Worm (Caenorhabditis elegans): ENCODE data around the gene str-10.

- TF ChIP-seq him-1 (tag; optimal IDR thresholded peaks at IDR 0.05) (no peak), dao-5 (tag; optimal IDR thresholded peaks at IDR 0.05) (no peak), W03F9.2 (tag; optimal IDR thresholded peaks at IDR 0.05) (no peak)
Measured at ce11 chrX:13082326-13082725, at the start of gene str-10.

All from whole organism, L4/young adult.